Fruit fly (Drosophila melanogaster): ENCODE results near the gene Nfs1.

dm6 chr2L:12030552-12031131, 31.2 kb downstream of the Nfs1 start:
- TF ChIP-seq yki (optimal IDR thresholded peaks at IDR 0.05) (no peak), dpn (GFP tag; optimal IDR thresholded peaks at IDR 0.05) (no peak), CG7372 (GFP tag; IDR thresholded peaks at IDR 0.05) (no peak), pum (GFP tag; optimal IDR thresholded peaks at IDR 0.05) (no peak), CG3838 (GFP tag; optimal IDR thresholded peaks at IDR 0.05) (no peak), CG11398 (GFP tag; optimal IDR thresholded peaks at IDR 0.05) (no peak), dysf (GFP tag; IDR thresholded peaks at IDR 0.05) (no peak), Oaz (GFP tag; IDR thresholded peaks at IDR 0.05) (no peak), Atf3 (GFP tag; optimal IDR thresholded peaks at IDR 0.05) (no peak), CG11093 (GFP tag; IDR thresholded peaks at IDR 0.05) (no peak), toy (GFP tag; IDR thresholded peaks at IDR 0.05) (no peak)

Measured in whole organism, embryonic.